Fruit fly (Drosophila melanogaster) whole organism, embryonic: ENCODE measurements around the gene Mgat3.

Source experiments
- C15 ChIP-seq: fragments of 200-800 bp; sonication (Bioruptor generic); IDR thresholded peaks from 3 replicates; pipeline ENCODE4 v1.3.6; 2022; ENCODE audit warnings: missing biosample characterization, missing genetic modification characterization
- CG10147 ChIP-seq: fragments of 200-800 bp; sonication (Bioruptor generic); optimal IDR thresholded peaks from 2 replicates; lab custom pipeline; 2019; ENCODE audit warnings: missing biosample characterization, mild to moderate bottlenecking, missing genetic modification characterization, moderate library complexity
- CG10462 ChIP-seq: fragments of 200-800 bp; sonication (Bioruptor generic); optimal IDR thresholded peaks from 2 replicates; lab custom pipeline; 2016; ENCODE audit warnings: missing biosample characterization, missing genetic modification characterization
- CG10543 ChIP-seq: fragments of 200-800 bp; sonication (Bioruptor generic); optimal IDR thresholded peaks from 3 replicates; lab custom pipeline; 2017; ENCODE audit warnings: missing biosample characterization, mild to moderate bottlenecking, missing genetic modification characterization, moderate library complexity
- CG12071 ChIP-seq: fragments of 200-800 bp; sonication (Bioruptor generic); optimal IDR thresholded peaks from 3 replicates; lab custom pipeline; 2018; ENCODE audit warnings: missing biosample characterization, mild to moderate bottlenecking, missing genetic modification characterization
- CG15269 ChIP-seq: fragments of 200-800 bp; sonication (Bioruptor generic); optimal IDR thresholded peaks from 2 replicates; lab custom pipeline; 2018; ENCODE audit warnings: missing biosample characterization, mild to moderate bottlenecking, missing genetic modification characterization, moderate library complexity
- CG1529 ChIP-seq: fragments of 200-800 bp; sonication (Bioruptor generic); optimal IDR thresholded peaks from 3 replicates; lab custom pipeline; 2018; ENCODE audit warnings: missing biosample characterization, missing genetic modification characterization
- CG15514 ChIP-seq: fragments of 200-800 bp; sonication (Bioruptor generic); optimal IDR thresholded peaks from 3 replicates; lab custom pipeline; 2017; ENCODE audit warnings: missing biosample characterization, missing genetic modification characterization, mild to moderate bottlenecking, moderate library complexity, missing genetic modification reagents
- CG16813 ChIP-seq: fragments of 200-800 bp; sonication (Bioruptor generic); IDR thresholded peaks from 3 replicates; pipeline ENCODE4 v1.3.6; 2022; ENCODE audit warnings: missing biosample characterization, missing genetic modification characterization; ENCODE audit not compliant: partially characterized antibody
- CG16863 ChIP-seq: fragments of 200-800 bp; sonication (Bioruptor generic); optimal IDR thresholded peaks from 3 replicates; lab custom pipeline; 2016; ENCODE audit warnings: missing biosample characterization, missing genetic modification characterization
- CG17802 ChIP-seq: fragments of 200-800 bp; sonication (Bioruptor generic); optimal IDR thresholded peaks from 2 replicates; lab custom pipeline; 2018; ENCODE audit warnings: missing biosample characterization, mild to moderate bottlenecking, missing genetic modification characterization, moderate library complexity
- CG17829 ChIP-seq: fragments of 200-800 bp; optimal IDR thresholded peaks from 2 replicates; lab custom pipeline; 2019; ENCODE audit warnings: missing biosample characterization, mild to moderate bottlenecking, missing genetic modification characterization, moderate library complexity
- CG18011 ChIP-seq: fragments of 200-800 bp; sonication (Bioruptor generic); optimal IDR thresholded peaks from 2 replicates; lab custom pipeline; 2017; ENCODE audit warnings: missing biosample characterization, missing genetic modification characterization, mild to moderate bottlenecking, moderate library complexity, missing genotype
- CG1832 ChIP-seq: fragments of 200-800 bp; sonication (Bioruptor generic); optimal IDR thresholded peaks from 2 replicates; lab custom pipeline; 2017; ENCODE audit warnings: missing biosample characterization, mild to moderate bottlenecking, missing genetic modification characterization, inconsistent platforms
- CG32532 ChIP-seq: fragments of 200-800 bp; sonication (Bioruptor generic); IDR thresholded peaks from 2 replicates; pipeline ENCODE4 v1.3.6; 2022; ENCODE audit warnings: missing biosample characterization, missing genetic modification characterization
- CG4820 ChIP-seq: fragments of 200-800 bp; sonication (Bioruptor generic); optimal IDR thresholded peaks from 3 replicates; lab custom pipeline; 2016; ENCODE audit warnings: missing biosample characterization, missing genetic modification characterization
- CG7786 ChIP-seq: fragments of 200-800 bp; sonication (Bioruptor generic); optimal IDR thresholded peaks from 2 replicates; lab custom pipeline; 2016; ENCODE audit warnings: missing biosample characterization, missing genetic modification characterization
- CG7963 ChIP-seq: fragments of 200-800 bp; sonication (Bioruptor generic); IDR thresholded peaks from 3 replicates; pipeline ENCODE4 v1.3.6; 2022; ENCODE audit warnings: missing biosample characterization, missing genetic modification characterization; ENCODE audit not compliant: partially characterized antibody
- CG9817 ChIP-seq: fragments of 200-800 bp; sonication (Bioruptor generic); optimal IDR thresholded peaks from 2 replicates; lab custom pipeline; 2018; ENCODE audit warnings: missing biosample characterization, mild to moderate bottlenecking, missing genetic modification characterization, moderate library complexity
- Chrac-16 ChIP-seq: fragments of 200-800 bp; sonication (Bioruptor generic); optimal IDR thresholded peaks from 3 replicates; lab custom pipeline; 2016; ENCODE audit warnings: missing biosample characterization, missing genetic modification characterization
- D ChIP-seq, 2 experiments: fragments of 200-800 bp in 1 of 2; fragments of >200 bp in 1 of 2; sonication (Bioruptor generic) in 1 of 2; optimal IDR thresholded peaks; 2 replicates in 1 of 2; 3 replicates in 1 of 2; lab custom pipeline; 2017; ENCODE audit warnings: mild to moderate bottlenecking in 1 of 2, missing biosample characterization in 1 of 2, missing genetic modification characterization in 1 of 2, missing genetic modification reagents in 1 of 2
- Dref ChIP-seq: fragments of 200-800 bp; sonication (Bioruptor generic); IDR thresholded peaks from 2 replicates; pipeline ENCODE4 v1.3.6; 2022; ENCODE audit warnings: missing biosample characterization, missing genetic modification characterization
- Elba2 ChIP-seq: fragments of 200-800 bp; sonication (Bioruptor generic); optimal IDR thresholded peaks from 3 replicates; lab custom pipeline; 2016; ENCODE audit warnings: missing biosample characterization, missing genetic modification characterization
- HLH54F ChIP-seq: fragments of 200-800 bp; sonication (Bioruptor generic); optimal IDR thresholded peaks from 3 replicates; lab custom pipeline; 2016; ENCODE audit warnings: missing biosample characterization, missing genetic modification characterization
- HLHmδ ChIP-seq: fragments of 200-800 bp; sonication (Bioruptor generic); optimal IDR thresholded peaks from 2 replicates; lab custom pipeline; 2018; ENCODE audit warnings: missing biosample characterization, mild to moderate bottlenecking, missing genetic modification characterization, moderate library complexity
- Hr39 ChIP-seq: fragments of >200 bp; optimal IDR thresholded peaks from 2 replicates; lab custom pipeline; 2017
- Lhr ChIP-seq: fragments of 200-800 bp; sonication (Bioruptor generic); optimal IDR thresholded peaks from 3 replicates; lab custom pipeline; 2017; ENCODE audit warnings: mild to moderate bottlenecking, missing biosample characterization, missing genetic modification reagents, missing genetic modification characterization
- Lpt ChIP-seq: fragments of >200 bp; optimal IDR thresholded peaks from 2 replicates; lab custom pipeline; 2018; ENCODE audit warnings: missing biosample characterization, missing genetic modification characterization
- Mad ChIP-seq: fragments of 200-800 bp; sonication (Bioruptor generic); optimal IDR thresholded peaks from 2 replicates; lab custom pipeline; 2016; ENCODE audit warnings: missing biosample characterization, missing genetic modification characterization
- Nf-YB ChIP-seq: fragments of 200-800 bp; sonication (Bioruptor generic); optimal IDR thresholded peaks from 3 replicates; lab custom pipeline; 2019; ENCODE audit warnings: missing biosample characterization, mild to moderate bottlenecking, missing genetic modification characterization, moderate library complexity
- Rfx ChIP-seq: fragments of 200-800 bp; sonication (Bioruptor generic); IDR thresholded peaks from 2 replicates; pipeline ENCODE4 v1.3.6; 2022; ENCODE audit warnings: missing biosample characterization, missing genetic modification characterization
- Scr ChIP-seq: fragments of 200-800 bp; sonication (Bioruptor generic); IDR thresholded peaks from 2 replicates; pipeline ENCODE4 v1.3.6; 2022; ENCODE audit warnings: missing biosample characterization, missing genetic modification characterization; ENCODE audit not compliant: partially characterized antibody
- cg ChIP-seq: fragments of 200-800 bp; sonication (Bioruptor generic); optimal IDR thresholded peaks from 3 replicates; lab custom pipeline; 2019; ENCODE audit warnings: missing biosample characterization, mild to moderate bottlenecking, missing genetic modification characterization, moderate library complexity
- eyg ChIP-seq: fragments of 200-800 bp; sonication (Bioruptor generic); optimal IDR thresholded peaks from 3 replicates; lab custom pipeline; 2016; ENCODE audit warnings: missing biosample characterization, missing genetic modification characterization
- fd96Cb ChIP-seq: fragments of 200-800 bp; sonication (Bioruptor generic); optimal IDR thresholded peaks from 2 replicates; lab custom pipeline; 2018; ENCODE audit warnings: missing biosample characterization, mild to moderate bottlenecking, missing genetic modification characterization, moderate library complexity
- ftz-f1 ChIP-seq: fragments of 200-800 bp; sonication (Bioruptor generic); optimal IDR thresholded peaks from 2 replicates; lab custom pipeline; 2016; ENCODE audit warnings: missing biosample characterization, missing genetic modification characterization
- h ChIP-seq: fragments of >200 bp; optimal IDR thresholded peaks from 2 replicates; lab custom pipeline; 2017
- her ChIP-seq: fragments of 200-800 bp; sonication (Bioruptor generic); optimal IDR thresholded peaks from 2 replicates; lab custom pipeline; 2016; ENCODE audit warnings: missing biosample characterization, missing genetic modification characterization
- hth ChIP-seq: fragments of >200 bp; optimal IDR thresholded peaks from 2 replicates; lab custom pipeline; 2017; ENCODE audit warnings: inconsistent platforms
- ind ChIP-seq: fragments of 200-800 bp; sonication (Bioruptor generic); optimal IDR thresholded peaks from 3 replicates; lab custom pipeline; 2016; ENCODE audit warnings: missing biosample characterization, missing genetic modification characterization
- lola ChIP-seq, 3 experiments: fragments of >200 bp in 2 of 3; fragments of 200-800 bp in 1 of 3; sonication (Bioruptor generic) in 1 of 3; optimal IDR thresholded peaks; 2 replicates each; lab custom pipeline; 2017 to 2019; ENCODE audit warnings: missing biosample characterization in 3 of 3, missing genetic modification characterization in 3 of 3, mild to moderate bottlenecking in 1 of 3, moderate library complexity in 1 of 3
- nmo ChIP-seq: fragments of 200-800 bp; sonication (Bioruptor generic); optimal IDR thresholded peaks from 2 replicates; lab custom pipeline; 2018; ENCODE audit warnings: missing biosample characterization, mild to moderate bottlenecking, missing genetic modification characterization, moderate library complexity
- oc ChIP-seq: fragments of 200-800 bp; sonication (Bioruptor generic); optimal IDR thresholded peaks from 2 replicates; lab custom pipeline; 2018; ENCODE audit warnings: missing biosample characterization, mild to moderate bottlenecking, missing genetic modification characterization, moderate library complexity
- pan ChIP-seq, 4 experiments: fragments of >200 bp in 3 of 4; fragments of 200-800 bp in 1 of 4; sonication (Bioruptor generic) in 1 of 4; optimal IDR thresholded peaks in 3 of 4; IDR thresholded peaks in 1 of 4; 2 replicates each; pipeline versions ENCODE4 v1.3.6 to Lab custom; 2017 to 2022; ENCODE audit warnings: missing biosample characterization in 2 of 4, missing genetic modification characterization in 2 of 4, mixed read lengths in 1 of 4
- psq ChIP-seq: fragments of 200-800 bp; sonication (Bioruptor generic); optimal IDR thresholded peaks from 2 replicates; lab custom pipeline; 2017; ENCODE audit warnings: missing biosample characterization, missing genetic modification characterization
- salm ChIP-seq: fragments of 200-800 bp; sonication (Bioruptor generic); optimal IDR thresholded peaks from 2 replicates; lab custom pipeline; 2018; ENCODE audit warnings: missing biosample characterization, mild to moderate bottlenecking, missing genetic modification characterization
- sd ChIP-seq: fragments of 200-800 bp; sonication (Bioruptor generic); optimal IDR thresholded peaks from 3 replicates; lab custom pipeline; 2018; ENCODE audit warnings: missing biosample characterization, mild to moderate bottlenecking, missing genetic modification characterization, moderate library complexity
- sug ChIP-seq: fragments of 200-800 bp; optimal IDR thresholded peaks from 2 replicates; lab custom pipeline; 2019; ENCODE audit warnings: missing biosample characterization, mild to moderate bottlenecking, missing genetic modification characterization, moderate library complexity
- tup ChIP-seq: fragments of 200-800 bp; sonication (Bioruptor generic); optimal IDR thresholded peaks from 2 replicates; lab custom pipeline; 2016; ENCODE audit warnings: missing biosample characterization, mild to moderate bottlenecking, missing genetic modification characterization, moderate library complexity

Gene Mgat3

DNA sequence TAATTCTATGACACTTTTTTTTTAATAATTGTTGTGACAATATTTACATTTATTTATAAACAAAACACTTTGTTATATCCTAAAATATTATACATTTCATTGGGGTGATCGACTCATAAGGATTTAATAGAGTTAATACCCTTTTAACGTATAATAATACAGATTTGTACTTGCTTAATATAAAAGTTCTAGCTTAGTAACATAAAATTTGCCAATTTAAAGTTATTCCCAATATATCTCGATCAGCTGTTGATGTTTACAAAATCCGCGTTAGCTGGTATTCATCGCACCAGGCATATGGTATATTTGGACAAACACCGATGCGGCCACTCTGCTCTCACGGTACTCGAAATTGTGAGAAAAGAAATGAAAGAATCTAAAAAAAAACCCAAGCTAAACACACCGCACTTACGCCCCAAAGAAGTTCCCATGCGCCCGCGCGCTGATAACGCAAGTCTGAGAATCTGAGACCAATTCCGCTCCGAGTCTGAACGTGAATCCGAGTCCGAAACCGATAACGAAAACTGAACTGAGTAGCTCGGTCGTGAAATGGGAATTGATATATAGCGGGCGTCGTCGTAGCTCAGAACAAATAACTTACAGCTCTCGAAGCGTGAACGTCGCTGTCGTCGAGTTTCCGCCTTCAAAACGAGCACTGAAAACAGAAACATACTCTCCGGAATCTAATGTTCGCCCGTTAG is 21.2 kb upstream of the Mgat3 start, which contains the start of gene Pect (continued):
- peak; percentile 60 for TF ChIP-seq Lhr (GFP tag; lab: Kevin White, UChicago)
- peak in 1 of 3 experiments; percentile 26 for TF ChIP-seq lola (GFP tag; optimal IDR thresholded peaks at IDR 0.05; lab: Kevin White, UChicago)
- no peak for TF ChIP-seq CG16863 (GFP tag; lab: Kevin White, UChicago)
- no peak for TF ChIP-seq CG1832 (GFP tag; lab: Kevin White, UChicago)
- peak; percentile 16 for TF ChIP-seq CG9817 (tag; lab: Kevin White, UChicago)
- no peak for TF ChIP-seq CG7786 (GFP tag; lab: Kevin White, UChicago)
- no peak for TF ChIP-seq hth (lab: Kevin White, UChicago)
- peak; percentile 14 for TF ChIP-seq CG17829
- no peak for TF ChIP-seq Mad
- TF ChIP-seq psq, result no peak
- TF ChIP-seq oc, result no peak
- no peak for TF ChIP-seq D (optimal IDR thresholded peaks at IDR 0.05; lab: Kevin White, UChicago)
- TF ChIP-seq D (GFP tag; optimal IDR thresholded peaks at IDR 0.05; lab: Kevin White, UChicago), result no peak
- no peak for TF ChIP-seq pan (optimal IDR thresholded peaks at IDR 0.05; lab: Kevin White, UChicago)
- TF ChIP-seq pan (GFP tag; optimal IDR thresholded peaks at IDR 0.05 in 1 of 2, IDR thresholded peaks at IDR 0.05 in 1 of 2), result peak in 1 of 2 experiments; percentile 4
- TF ChIP-seq fd96Cb (tag; lab: Kevin White, UChicago), result peak; percentile 12
- peak; percentile 98 for TF ChIP-seq CG15514
- no peak for TF ChIP-seq CG1529 (GFP tag; lab: Kevin White, UChicago)
- no peak for TF ChIP-seq HLH54F (GFP tag; lab: Kevin White, UChicago)
- peak; percentile 29 for TF ChIP-seq sug (tag; lab: Kevin White, UChicago)
- TF ChIP-seq CG16813 (GFP tag; lab: Robert Waterston, UW), result peak; percentile 53
- no peak for TF ChIP-seq cg (GFP tag; lab: Kevin White, UChicago)
- no peak for TF ChIP-seq CG10462 (GFP tag; lab: Kevin White, UChicago)
- peak; percentile 4 for TF ChIP-seq ftz-f1 (GFP tag; lab: Kevin White, UChicago)
- TF ChIP-seq Chrac-16 (GFP tag; lab: Kevin White, UChicago), result no peak
- no peak for TF ChIP-seq ind
- no peak for TF ChIP-seq Lpt
- TF ChIP-seq h, result no peak
- TF ChIP-seq tup (GFP tag; lab: Kevin White, UChicago), result no peak
- no peak for TF ChIP-seq Nf-YB (GFP tag; lab: Kevin White, UChicago)
- peak; percentile 98 for TF ChIP-seq her (GFP tag; lab: Kevin White, UChicago)
- no peak for TF ChIP-seq salm
- TF ChIP-seq C15 (GFP tag; lab: Robert Waterston, UW), result no peak
- TF ChIP-seq eyg, result no peak
- peak; percentile 63 for TF ChIP-seq Scr (GFP tag; lab: Robert Waterston, UW)
- no peak for TF ChIP-seq CG17802 (tag; lab: Kevin White, UChicago)
- peak; percentile 8 for TF ChIP-seq CG18011 (GFP tag; lab: Kevin White, UChicago)
- TF ChIP-seq Rfx (GFP tag; lab: Robert Waterston, UW), result peak; percentile 27; the same call in 1 of the 2 replicates
- peak; percentile 73 for TF ChIP-seq nmo
- TF ChIP-seq Dref (GFP tag; lab: Robert Waterston, UW), result peak; percentile 50
- TF ChIP-seq CG12071 (GFP tag; lab: Kevin White, UChicago), result no peak
- peak; percentile 60; the same call in 1 of the 2 replicates for TF ChIP-seq CG32532 (GFP tag; lab: Robert Waterston, UW)
- no peak for TF ChIP-seq sd
- no peak for TF ChIP-seq Hr39 (lab: Kevin White, UChicago)
- TF ChIP-seq CG7963 (GFP tag; lab: Robert Waterston, UW), result no peak
- TF ChIP-seq CG4820, result no peak
- no peak for TF ChIP-seq CG10147
- TF ChIP-seq CG10543 (GFP tag; lab: Kevin White, UChicago), result peak; percentile 92
- no peak for TF ChIP-seq HLHmδ
- no peak for TF ChIP-seq CG15269
- TF ChIP-seq Elba2 (GFP tag; lab: Kevin White, UChicago), result no peak
